Worm (Caenorhabditis elegans) whole organism, young adult: ENCODE measurements around the gene pges-2.
"Not testable (repeated sequence)": the region's sequence is repeated elsewhere in the genome, so short reads cannot be mapped to it uniquely, and the experiment has no call there.

Experiments used
- F37B4.10 ChIP-seq: fragments of 200-800 bp; sonication (Bioruptor generic); IDR thresholded peaks from 2 replicates; pipeline ENCODE4 v1.3.6; 2022; ENCODE audit warnings: missing genetic modification characterization, missing compliant biosample characterization
- F49E8.2 ChIP-seq: sonication (generic microtip); optimal IDR thresholded peaks from 3 replicates; lab custom pipeline; 2017; ENCODE audit warnings: missing genetic modification characterization, mild to moderate bottlenecking, missing compliant biosample characterization, antibody characterized with exemption, moderate library complexity; ENCODE audit not compliant: insufficient read depth
- ama-1 ChIP-seq, 3 experiments: fragments of 150-350 bp in 1 of 3; sonication (generic microtip) in 2 of 3; optimal IDR thresholded peaks; 2 replicates each; lab custom pipeline; 2014 to 2018; ENCODE audit warnings: missing biosample characterization in 2 of 3, missing genetic modification characterization in 2 of 3, missing genetic modification reagents in 2 of 3
- nhr-90 ChIP-seq: sonication (generic microtip); optimal IDR thresholded peaks from 2 replicates; lab custom pipeline; 2016; ENCODE audit warnings: missing genotype, mild to moderate bottlenecking, missing genetic modification characterization, missing compliant biosample characterization
- unc-62 ChIP-seq: fragments of 150-350 bp; optimal IDR thresholded peaks from 2 replicates; lab custom pipeline; 2014; ENCODE audit warnings: missing biosample characterization, missing genetic modification reagents, missing genetic modification characterization

DNA sequence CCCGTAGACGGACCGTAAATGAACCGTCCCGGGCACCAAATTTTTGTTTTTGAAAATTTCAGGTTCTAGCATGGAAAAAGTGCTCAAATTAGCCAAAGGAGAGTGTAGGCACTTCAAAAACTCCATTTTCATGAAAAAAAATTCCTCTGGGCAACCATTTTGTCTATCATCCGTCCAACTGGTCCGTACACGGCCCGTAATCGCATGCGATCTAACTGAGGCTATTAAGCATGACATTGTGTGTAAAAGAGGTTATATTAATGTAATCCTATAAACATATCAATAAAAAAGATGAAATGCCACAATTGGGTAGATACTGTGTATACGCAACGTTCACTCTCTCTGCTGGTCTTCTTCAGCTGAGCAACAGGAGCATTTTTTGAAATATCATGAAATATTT lies 44.9 kb downstream of the pges-2 start, which contains the start of gene R09E10.1:
- TF ChIP-seq nhr-90 (tag; lab: Kevin White, UChicago); unc-62; F37B4.10 (GFP tag; lab: Robert Waterston, UW); ama-1 (optimal IDR thresholded peaks at IDR 0.05; lab: Kevin White, UChicago); ama-1 (GFP tag; optimal IDR thresholded peaks at IDR 0.05; lab: Kevin White, UChicago); F49E8.2 (tag; lab: Kevin White, UChicago): not testable (repeated sequence)
